Fruit fly (Drosophila melanogaster) whole organism, prepupa: ENCODE measurements around the gene ppk28.
A peak's percentile ranks its signal among the peaks of the same experiment; 100 is the strongest.

ENCODE experiments used
- CG10631 ChIP-seq: fragments of 200-800 bp; sonication (Bioruptor generic); optimal IDR thresholded peaks from 2 replicates; lab custom pipeline; 2016; ENCODE audit warnings: missing biosample characterization, missing genetic modification characterization
- CG6276 ChIP-seq: fragments of 200-800 bp; sonication (Bioruptor generic); optimal IDR thresholded peaks from 2 replicates; lab custom pipeline; 2017; ENCODE audit warnings: missing biosample characterization, mild to moderate bottlenecking, missing genetic modification characterization
- CG8319 ChIP-seq: fragments of 200-800 bp; sonication (Bioruptor generic); optimal IDR thresholded peaks from 3 replicates; lab custom pipeline; 2016; ENCODE audit warnings: missing biosample characterization, missing genetic modification characterization
- Eip78C ChIP-seq: fragments of 200-800 bp; sonication (Bioruptor generic); peaks from one replicate; lab custom pipeline; 2016; ENCODE audit warnings: missing biosample characterization, missing genetic modification characterization
- Eip93F ChIP-seq: fragments of 200-800 bp; sonication (Bioruptor generic); optimal IDR thresholded peaks from 2 replicates; lab custom pipeline; 2016; ENCODE audit warnings: missing biosample characterization, mild to moderate bottlenecking, missing genetic modification characterization
- Ets96B ChIP-seq: fragments of 200-800 bp; optimal IDR thresholded peaks from 2 replicates; lab custom pipeline; 2019; ENCODE audit warnings: missing biosample characterization, mild to moderate bottlenecking, missing genetic modification characterization, moderate library complexity
- Sox15 ChIP-seq: fragments of 200-800 bp; sonication (Bioruptor generic); optimal IDR thresholded peaks from 3 replicates; lab custom pipeline; 2016; ENCODE audit warnings: missing biosample characterization, missing genetic modification characterization
- eg ChIP-seq: fragments of 200-800 bp; sonication (Bioruptor generic); IDR thresholded peaks from 3 replicates; pipeline ENCODE4 v1.3.6; 2022; ENCODE audit warnings: missing biosample characterization, missing genetic modification characterization

- no peak for TF ChIP-seq CG8319 (GFP tag; lab: Kevin White, UChicago)
- no peak for TF ChIP-seq Sox15 (GFP tag; lab: Kevin White, UChicago)
- no peak for TF ChIP-seq CG6276 (GFP tag; lab: Kevin White, UChicago)
- no peak for TF ChIP-seq CG10631
- no peak for TF ChIP-seq Eip93F
- no peak for TF ChIP-seq eg (GFP tag; lab: Robert Waterston, UW)
- no peak for TF ChIP-seq Ets96B
- TF ChIP-seq Eip78C (GFP tag; lab: Kevin White, UChicago), result peak; percentile 42
These were observed 12.6 kb upstream of the ppk28 start for dm6 chrX:16793129-16793748.
